5 worm cellular contexts compared by ENCODE assay signal in genomic region chrX:2145629-2146028, ce11.
TF ChIP-seq lines count a peak whose summit lies in the region.

Gene dpy-3, minus strand, starts transcription at chrX:2145647.

TF ChIP-seq in whole organism, L1 larva, 84 proteins besides CTCF, POLR2A, EP300 and RAD21:
- TF ChIP-seq lin-15B (tag; optimal IDR thresholded peaks at IDR 0.05; lab: Kevin White, UChicago) (no peak), blmp-1 (tag; optimal IDR thresholded peaks at IDR 0.05; lab: Kevin White, UChicago) (peak; percentile 98), nhr-47 (tag; optimal IDR thresholded peaks at IDR 0.05; lab: Kevin White, UChicago) (no peak), sox-4 (tag; optimal IDR thresholded peaks at IDR 0.05; lab: Kevin White, UChicago) (no peak)

TF ChIP-seq in whole organism, L2 larva, 48 proteins besides CTCF, POLR2A, EP300 and RAD21:
- no peak for TF ChIP-seq egl-27 (tag; optimal IDR thresholded peaks at IDR 0.05; lab: Kevin White, UChicago)
- peak; percentile 60 for TF ChIP-seq ceh-16 (tag; optimal IDR thresholded peaks at IDR 0.05; lab: Kevin White, UChicago)
- TF ChIP-seq sma-9 (GFP tag; optimal IDR thresholded peaks at IDR 0.05; lab: Kevin White, UChicago), result peak; percentile 23
- TF ChIP-seq sma-9 (tag; optimal IDR thresholded peaks at IDR 0.05; lab: Kevin White, UChicago), result no peak
- peak; percentile 9 for TF ChIP-seq nhr-21 (tag; optimal IDR thresholded peaks at IDR 0.05; lab: Kevin White, UChicago)
- TF ChIP-seq nhr-25 (tag; optimal IDR thresholded peaks at IDR 0.05; lab: Kevin White, UChicago), result peak; percentile 16
- no peak for TF ChIP-seq nhr-11 (tag; optimal IDR thresholded peaks at IDR 0.05; lab: Kevin White, UChicago)
- TF ChIP-seq alr-1 (tag; optimal IDR thresholded peaks at IDR 0.05; lab: Kevin White, UChicago), result no peak
- no peak for TF ChIP-seq nhr-237 (tag; optimal IDR thresholded peaks at IDR 0.05; lab: Kevin White, UChicago)
- peak; percentile 64 for TF ChIP-seq blmp-1 (tag; optimal IDR thresholded peaks at IDR 0.05; lab: Kevin White, UChicago; ENCODE audit: insufficient read depth)

TF ChIP-seq in whole organism, L3 larva, 47 proteins besides CTCF, POLR2A, EP300 and RAD21:
- TF ChIP-seq nhr-23 (tag; optimal IDR thresholded peaks at IDR 0.05; lab: Kevin White, UChicago) (peak; percentile 88), eor-1 (tag; optimal IDR thresholded peaks at IDR 0.05; lab: Kevin White, UChicago) (no peak), ZK546.5 (tag; optimal IDR thresholded peaks at IDR 0.05; lab: Kevin White, UChicago) (no peak), elt-1 (tag; optimal IDR thresholded peaks at IDR 0.05; lab: Kevin White, UChicago) (peak; percentile 39), nfya-1 (tag; optimal IDR thresholded peaks at IDR 0.05; lab: Kevin White, UChicago; ENCODE audit: insufficient read depth) (no peak)

TF ChIP-seq in whole organism, L4 larva, 104 proteins besides CTCF, POLR2A, EP300 and RAD21:
- TF ChIP-seq nhr-28 (tag; optimal IDR thresholded peaks at IDR 0.05; lab: Kevin White, UChicago) (peak; percentile 11), unc-130 (GFP tag; optimal IDR thresholded peaks at IDR 0.05; lab: Kevin White, UChicago) (no peak), nhr-102 (tag; optimal IDR thresholded peaks at IDR 0.05; lab: Kevin White, UChicago) (no peak)

TF ChIP-seq in whole organism, mixed stage, embryonic, 35 proteins besides CTCF, POLR2A, EP300 and RAD21:
- TF ChIP-seq unc-39 (tag; optimal IDR thresholded peaks at IDR 0.05; lab: Kevin White, UChicago) (no peak), bed-3 (GFP tag; optimal IDR thresholded peaks at IDR 0.05; lab: Kevin White, UChicago) (no peak), elt-1 (tag; optimal IDR thresholded peaks at IDR 0.05; lab: Kevin White, UChicago; ENCODE audit: borderline replicate concordance, insufficient read depth) (peak; percentile 95), ham-2 (GFP tag; optimal IDR thresholded peaks at IDR 0.05; lab: Kevin White, UChicago) (peak; percentile 35), elt-3 (tag; optimal IDR thresholded peaks at IDR 0.05; lab: Kevin White, UChicago) (peak; percentile 48), blmp-1 (tag; optimal IDR thresholded peaks at IDR 0.05; lab: Kevin White, UChicago) (peak; percentile 87)

Comparison
In these comparisons a context has a peak if more than half of its experiments do, and no peak if none do; other contexts are left out.
1. Of the 29 proteins assayed by ChIP-seq in both whole organism, L4 larva and whole organism, L1 larva: peak only in whole organism, L4 larva: nhr-28; only in whole organism, L1 larva: none; in both: none; in neither: 28.